Worm (Caenorhabditis elegans) whole organism, late embryonic: ENCODE results near the gene best-2.

Experiments used
- C08G9.2 ChIP-seq: sonication (generic microtip); optimal IDR thresholded peaks from 2 replicates; lab custom pipeline; 2016; ENCODE audit warnings: mild to moderate bottlenecking, missing genetic modification characterization, moderate library complexity, missing compliant biosample characterization
- C38D4.7 ChIP-seq: fragments of 200-800 bp; sonication (Bioruptor generic); optimal IDR thresholded peaks from 2 replicates; lab custom pipeline; 2018; ENCODE audit warnings: mild to moderate bottlenecking, missing genetic modification characterization, moderate library complexity, missing compliant biosample characterization
- F13H6.1 ChIP-seq: sonication (generic microtip); optimal IDR thresholded peaks from 2 replicates; lab custom pipeline; 2016; ENCODE audit warnings: missing genetic modification characterization, missing compliant biosample characterization
- T23F11.4 ChIP-seq: fragments of 200-800 bp; sonication (Bioruptor generic); optimal IDR thresholded peaks from 2 replicates; lab custom pipeline; 2018; ENCODE audit warnings: mild to moderate bottlenecking, missing genetic modification characterization, missing compliant biosample characterization
- ama-1 ChIP-seq: fragments of 150-350 bp; optimal IDR thresholded peaks from 2 replicates; lab custom pipeline; 2014
- dve-1 ChIP-seq: sonication (generic microtip); optimal IDR thresholded peaks from 2 replicates; lab custom pipeline; 2017; ENCODE audit warnings: antibody characterized with exemption, mild to moderate bottlenecking, missing genetic modification characterization, missing compliant biosample characterization
- nhr-11 ChIP-seq: fragments of 150-350 bp; optimal IDR thresholded peaks from 2 replicates; lab custom pipeline; 2014; ENCODE audit warnings: missing biosample characterization, missing genetic modification characterization
- nhr-232 ChIP-seq: sonication (generic microtip); optimal IDR thresholded peaks from 2 replicates; lab custom pipeline; 2016; ENCODE audit warnings: missing genetic modification characterization, missing compliant biosample characterization
- odd-2 ChIP-seq: sonication (generic microtip); optimal IDR thresholded peaks from 2 replicates; lab custom pipeline; 2017; ENCODE audit warnings: antibody characterized with exemption, mild to moderate bottlenecking, missing genetic modification characterization, missing compliant biosample characterization
- pat-9 ChIP-seq: fragments of 200-800 bp; sonication (Bioruptor generic); optimal IDR thresholded peaks from 2 replicates; lab custom pipeline; 2018; ENCODE audit warnings: mild to moderate bottlenecking, missing genetic modification characterization, moderate library complexity, missing compliant biosample characterization
- pros-1 ChIP-seq: fragments of 150-350 bp; optimal IDR thresholded peaks from 2 replicates; lab custom pipeline; 2014; ENCODE audit warnings: missing biosample characterization, missing genetic modification reagents, missing genetic modification characterization
- sox-4 ChIP-seq: sonication (generic microtip); optimal IDR thresholded peaks from 2 replicates; lab custom pipeline; 2017; ENCODE audit warnings: mild to moderate bottlenecking, missing genetic modification characterization, inconsistent platforms, missing compliant biosample characterization
- tbx-2 ChIP-seq: sonication (generic microtip); optimal IDR thresholded peaks from 2 replicates; lab custom pipeline; 2016; ENCODE audit warnings: missing genetic modification characterization, missing compliant biosample characterization

- TF ChIP-seq C38D4.7 (GFP tag; lab: Kevin White, UChicago): no peak
- TF ChIP-seq T23F11.4: no peak
- no peak for TF ChIP-seq tbx-2
- no peak for TF ChIP-seq C08G9.2 (tag; lab: Kevin White, UChicago)
- no peak for TF ChIP-seq ama-1 (lab: Kevin White, UChicago)
- TF ChIP-seq sox-4 (tag; lab: Kevin White, UChicago): no peak
- no peak for TF ChIP-seq dve-1 (tag; lab: Kevin White, UChicago)
- TF ChIP-seq odd-2 (tag; lab: Kevin White, UChicago): no peak
- TF ChIP-seq nhr-11: no peak
- TF ChIP-seq F13H6.1: no peak
- TF ChIP-seq pros-1 (tag; lab: Kevin White, UChicago): no peak
- no peak for TF ChIP-seq nhr-232 (tag; lab: Kevin White, UChicago)
- no peak for TF ChIP-seq pat-9
Observed at ce11 chrIV:13127720-13128119, 14.8 kb upstream of the best-2 start.
